Worm (Caenorhabditis elegans): ENCODE data around the gene F59B2.13.

ce11 chrIII:8985965-8986364, 40.9 kb downstream of the F59B2.13 start:
- TF ChIP-seq ceh-28 (tag; optimal IDR thresholded peaks at IDR 0.05) (no peak), fkh-10 (GFP tag; optimal IDR thresholded peaks at IDR 0.05) (no peak), skn-1 (tag; optimal IDR thresholded peaks at IDR 0.05) (no peak), mdl-1 (tag; optimal IDR thresholded peaks at IDR 0.05) (no peak), elt-3 (tag; optimal IDR thresholded peaks at IDR 0.05) (no peak), nhr-12 (tag; optimal IDR thresholded peaks at IDR 0.05) (no peak), nhr-28 (tag; optimal IDR thresholded peaks at IDR 0.05) (no peak), unc-62 (GFP tag; optimal IDR thresholded peaks at IDR 0.05) (no peak), elt-1 (tag; optimal IDR thresholded peaks at IDR 0.05) (no peak), ztf-11 (tag; optimal IDR thresholded peaks at IDR 0.05) (no peak), nhr-23 (tag; optimal IDR thresholded peaks at IDR 0.05) (no peak), unc-39 (tag; optimal IDR thresholded peaks at IDR 0.05) (no peak)

Measured in whole organism, L3 larva.